Worm (Caenorhabditis elegans) whole organism, L1 larva: ENCODE results near the gene nfya-1.

Experiments
- C04F5.9 ChIP-seq: sonication (generic microtip); optimal IDR thresholded peaks from 2 replicates; lab custom pipeline; 2016; ENCODE audit warnings: missing genetic modification characterization, missing compliant biosample characterization
- Y116A8C.19 ChIP-seq: sonication (generic microtip); optimal IDR thresholded peaks from 2 replicates; lab custom pipeline; 2016; ENCODE audit warnings: missing compliant biosample characterization, missing genetic modification characterization, borderline replicate concordance
- alr-1 ChIP-seq: fragments of 200-800 bp; sonication (Bioruptor generic); optimal IDR thresholded peaks from 2 replicates; lab custom pipeline; 2018; ENCODE audit warnings: borderline replicate concordance, mild to moderate bottlenecking, missing genetic modification characterization, missing compliant biosample characterization
- blmp-1 ChIP-seq: fragments of 150-350 bp; optimal IDR thresholded peaks from 2 replicates; lab custom pipeline; 2014; ENCODE audit warnings: missing biosample characterization, missing genetic modification characterization
- ceh-82 ChIP-seq, 3 experiments: fragments of 150-350 bp in 1 of 3; sonication (generic microtip) in 2 of 3; optimal IDR thresholded peaks; 2 replicates each; lab custom pipeline; 2014 to 2017; ENCODE audit warnings: missing biosample characterization in 3 of 3, missing genetic modification characterization in 3 of 3
- ces-1 ChIP-seq: fragments of 150-350 bp; optimal IDR thresholded peaks from 2 replicates; lab custom pipeline; 2014; ENCODE audit warnings: missing biosample characterization, missing genetic modification reagents, missing genetic modification characterization
- efl-3 ChIP-seq: fragments of 200-800 bp; sonication (Bioruptor generic); optimal IDR thresholded peaks from 2 replicates; lab custom pipeline; 2018; ENCODE audit warnings: mild to moderate bottlenecking, missing genetic modification characterization, missing compliant biosample characterization
- elt-3 ChIP-seq, 6 experiments: fragments of 150-350 bp in 1 of 6; sonication (generic microtip); optimal IDR thresholded peaks; 2 replicates each; lab custom pipeline; 2017 to 2018; ENCODE audit warnings: missing biosample characterization in 6 of 6, missing genetic modification characterization in 6 of 6, inconsistent platforms in 1 of 6
- fkh-4 ChIP-seq: sonication (generic microtip); optimal IDR thresholded peaks from 2 replicates; lab custom pipeline; 2016; ENCODE audit warnings: missing compliant biosample characterization, missing genetic modification characterization, borderline replicate concordance
- fkh-8 ChIP-seq: sonication (generic microtip); optimal IDR thresholded peaks from 2 replicates; lab custom pipeline; 2016; ENCODE audit warnings: mild to moderate bottlenecking, missing genetic modification characterization, missing compliant biosample characterization
- grh-1 ChIP-seq: fragments of 200-800 bp; sonication (Bioruptor generic); IDR thresholded peaks from 2 replicates; pipeline ENCODE4 v1.3.6; 2022; ENCODE audit warnings: missing genetic modification reagents, missing genetic modification characterization, missing compliant biosample characterization
- hlh-17 ChIP-seq: fragments of 200-800 bp; sonication (Bioruptor generic); optimal IDR thresholded peaks from 2 replicates; lab custom pipeline; 2018; ENCODE audit warnings: missing genetic modification characterization, mild to moderate bottlenecking, missing compliant biosample characterization, moderate library complexity, borderline replicate concordance
- hlh-4 ChIP-seq: sonication (generic microtip); optimal IDR thresholded peaks from 2 replicates; lab custom pipeline; 2016; ENCODE audit warnings: mild to moderate bottlenecking, missing genetic modification characterization, missing compliant biosample characterization
- irx-1 ChIP-seq: sonication (generic microtip); optimal IDR thresholded peaks from 2 replicates; lab custom pipeline; 2016; ENCODE audit warnings: missing genetic modification characterization, missing compliant biosample characterization
- jun-1 ChIP-seq: fragments of 150-350 bp; optimal IDR thresholded peaks from 2 replicates; lab custom pipeline; 2014; ENCODE audit warnings: missing biosample characterization, missing genetic modification reagents, missing genetic modification characterization
- lin-13 ChIP-seq: fragments of 150-350 bp; optimal IDR thresholded peaks from 2 replicates; lab custom pipeline; 2014; ENCODE audit warnings: missing biosample characterization, missing genetic modification reagents, missing genetic modification characterization
- lin-14 ChIP-seq: fragments of 200-800 bp; sonication (Bioruptor generic); optimal IDR thresholded peaks from 2 replicates; lab custom pipeline; 2018; ENCODE audit warnings: mild to moderate bottlenecking, missing genetic modification characterization, moderate library complexity, missing compliant biosample characterization
- lin-35 ChIP-seq, 2 experiments: fragments of 150-350 bp; optimal IDR thresholded peaks; 2 replicates each; lab custom pipeline; 2014; ENCODE audit warnings: missing biosample characterization in 2 of 2, missing genetic modification characterization in 2 of 2, missing genetic modification reagents in 2 of 2
- lin-39 ChIP-seq: fragments of 150-350 bp; optimal IDR thresholded peaks from 2 replicates; lab custom pipeline; 2014; ENCODE audit warnings: missing biosample characterization, missing genetic modification reagents, missing genetic modification characterization
- lir-3 ChIP-seq: sonication (generic microtip); optimal IDR thresholded peaks from 2 replicates; lab custom pipeline; 2016; ENCODE audit warnings: mild to moderate bottlenecking, missing genetic modification characterization, moderate library complexity, missing compliant biosample characterization; ENCODE audit not compliant: poor library complexity
- lsy-2 ChIP-seq, 2 experiments: fragments of 150-350 bp; optimal IDR thresholded peaks; 2 replicates each; lab custom pipeline; 2014; ENCODE audit warnings: missing biosample characterization in 2 of 2, missing genetic modification characterization in 2 of 2
- mab-9 ChIP-seq: fragments of 200-800 bp; sonication (Bioruptor generic); IDR thresholded peaks from 2 replicates; pipeline ENCODE4 v1.3.6; 2022; ENCODE audit warnings: missing genetic modification reagents, missing genetic modification characterization, missing compliant biosample characterization
- mdl-1 ChIP-seq, 2 experiments: fragments of 150-350 bp; optimal IDR thresholded peaks; 2 replicates each; lab custom pipeline; 2014 to 2017; ENCODE audit warnings: missing biosample characterization in 2 of 2, missing genetic modification characterization in 2 of 2, inconsistent platforms in 1 of 2
- mef-2 ChIP-seq: fragments of 150-350 bp; optimal IDR thresholded peaks from 2 replicates; lab custom pipeline; 2014; ENCODE audit warnings: missing biosample characterization, missing genetic modification characterization
- nhr-19 ChIP-seq: fragments of 200-800 bp; sonication (Bioruptor generic); conservative IDR thresholded peaks from 2 replicates; pipeline ENCODE4 v1.3.6; 2022; ENCODE audit warnings: missing genetic modification characterization, missing compliant biosample characterization
- nhr-20 ChIP-seq: sonication (generic microtip); optimal IDR thresholded peaks from 2 replicates; lab custom pipeline; 2016; ENCODE audit warnings: mild to moderate bottlenecking, missing genetic modification characterization, missing compliant biosample characterization
- nhr-237 ChIP-seq: fragments of 150-350 bp; optimal IDR thresholded peaks from 2 replicates; lab custom pipeline; 2014; ENCODE audit warnings: missing biosample characterization, missing genetic modification characterization
- nhr-28 ChIP-seq: fragments of 150-350 bp; optimal IDR thresholded peaks from 2 replicates; lab custom pipeline; 2014; ENCODE audit warnings: missing biosample characterization, missing genetic modification characterization
- nhr-71 ChIP-seq: sonication (generic microtip); optimal IDR thresholded peaks from 2 replicates; lab custom pipeline; 2016; ENCODE audit warnings: mild to moderate bottlenecking, missing genetic modification characterization, moderate library complexity, missing compliant biosample characterization
- nhr-77 ChIP-seq: fragments of 150-350 bp; optimal IDR thresholded peaks from 2 replicates; lab custom pipeline; 2014; ENCODE audit warnings: missing biosample characterization, missing genetic modification characterization
- nhr-85 ChIP-seq: sonication (generic microtip); peaks from one replicate; lab custom pipeline; 2016; ENCODE audit warnings: missing genetic modification characterization, inconsistent platforms, missing compliant biosample characterization
- rnt-1 ChIP-seq: sonication (generic microtip); optimal IDR thresholded peaks from 2 replicates; lab custom pipeline; 2016; ENCODE audit warnings: mild to moderate bottlenecking, missing genetic modification characterization, moderate library complexity, missing compliant biosample characterization
- snu-23 ChIP-seq: sonication (generic microtip); optimal IDR thresholded peaks from 2 replicates; lab custom pipeline; 2016; ENCODE audit warnings: missing genetic modification characterization, missing compliant biosample characterization
- sox-4 ChIP-seq: sonication (generic microtip); optimal IDR thresholded peaks from 2 replicates; lab custom pipeline; 2016; ENCODE audit warnings: missing genetic modification characterization, missing compliant biosample characterization
- sup-37 ChIP-seq: fragments of 200-800 bp; sonication (Bioruptor generic); optimal IDR thresholded peaks from 2 replicates; lab custom pipeline; 2018; ENCODE audit warnings: mild to moderate bottlenecking, missing genetic modification characterization, missing compliant biosample characterization
- tbx-2 ChIP-seq: sonication (generic microtip); optimal IDR thresholded peaks from 2 replicates; lab custom pipeline; 2016; ENCODE audit warnings: missing genetic modification characterization, missing compliant biosample characterization
- unc-30 ChIP-seq: sonication (generic microtip); optimal IDR thresholded peaks from 2 replicates; lab custom pipeline; 2017; ENCODE audit warnings: missing biosample characterization, missing genetic modification characterization
- unc-98 ChIP-seq: fragments of 200-800 bp; sonication (Bioruptor generic); IDR thresholded peaks from 2 replicates; pipeline ENCODE4 v1.3.6; 2022; ENCODE audit warnings: missing genetic modification characterization, missing compliant biosample characterization
- zip-4 ChIP-seq: fragments of 200-800 bp; sonication (Bioruptor generic); optimal IDR thresholded peaks from 2 replicates; lab custom pipeline; 2018; ENCODE audit warnings: mild to moderate bottlenecking, missing genetic modification characterization, moderate library complexity, missing compliant biosample characterization
- ztf-4 ChIP-seq: fragments of 150-350 bp; optimal IDR thresholded peaks from 2 replicates; lab custom pipeline; 2014; ENCODE audit warnings: missing biosample characterization, missing genetic modification characterization

nfya-1 gene

DNA sequence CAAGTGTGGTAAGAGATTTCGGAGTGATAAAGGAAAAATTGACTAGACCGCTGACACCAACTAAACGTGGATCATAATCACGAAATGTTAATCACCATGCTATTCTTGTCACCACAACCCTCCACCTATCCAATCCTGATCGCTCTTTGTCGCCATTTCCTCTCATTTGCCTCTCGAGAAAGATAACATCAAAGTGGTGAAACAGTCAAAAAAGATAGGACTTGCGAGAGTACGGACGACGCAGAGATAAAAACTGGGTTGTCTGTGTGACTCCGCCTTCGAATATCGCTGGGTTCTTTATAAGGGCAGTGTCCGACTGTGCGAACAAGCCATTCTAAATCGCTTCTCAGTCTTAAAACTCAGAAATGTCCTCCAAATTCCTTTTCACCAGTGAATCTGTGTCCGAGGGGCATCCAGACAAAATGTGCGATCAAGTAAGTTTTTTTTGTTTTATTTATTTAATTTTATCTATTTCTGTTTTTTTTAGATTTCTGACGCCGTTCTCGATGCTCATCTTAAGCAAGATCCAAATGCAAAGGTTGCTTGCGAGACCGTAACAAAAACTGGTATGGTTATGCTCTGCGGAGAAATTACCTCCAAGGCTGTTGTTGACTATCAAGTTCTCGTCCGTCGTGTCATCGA lies 19.1 kb upstream of the nfya-1 start, which contains the start of gene sams-1 (continued):
- no peak for TF ChIP-seq unc-98 (GFP tag; lab: Robert Waterston, UW)
- peak; percentile 68 for TF ChIP-seq blmp-1
- TF ChIP-seq lin-35 (GFP tag; optimal IDR thresholded peaks at IDR 0.05; lab: Kevin White, UChicago), result peak in 1 of 2 experiments; percentile 39
- TF ChIP-seq snu-23, result peak; percentile 39

DNA sequence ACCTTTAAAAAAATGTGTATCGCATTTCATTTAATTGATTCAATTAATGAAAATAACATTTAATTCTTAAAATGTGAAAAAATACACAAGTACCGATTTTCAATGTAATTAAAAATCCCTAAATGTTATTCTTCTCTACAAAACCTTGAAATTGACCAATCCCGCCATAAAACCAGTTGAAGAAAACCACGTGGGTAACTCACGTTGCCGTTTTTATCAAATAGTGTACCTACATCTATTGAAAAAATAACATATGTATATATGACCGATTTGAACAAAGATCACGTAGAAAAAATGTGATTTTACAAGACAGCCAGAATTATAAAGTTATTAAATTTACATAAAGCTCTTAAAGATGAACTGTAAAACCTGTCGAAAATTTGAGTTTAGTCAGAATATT lies 18.5 kb upstream of the nfya-1 start:
- TF ChIP-seq irx-1 (tag; lab: Kevin White, UChicago), result no peak
- TF ChIP-seq mdl-1 (tag; optimal IDR thresholded peaks at IDR 0.05; lab: Kevin White, UChicago), result peak in 1 of 2 experiments; percentile 1
- no peak for TF ChIP-seq lin-13 (GFP tag; lab: Kevin White, UChicago)
- TF ChIP-seq hlh-17 (GFP tag; lab: Kevin White, UChicago), result no peak
- TF ChIP-seq efl-3 (GFP tag; lab: Kevin White, UChicago), result no peak
- TF ChIP-seq snu-23, result peak; percentile 13
- no peak for TF ChIP-seq ces-1 (GFP tag; lab: Kevin White, UChicago)
- peak; percentile 65; the same call in 1 of the 2 replicates for TF ChIP-seq grh-1 (GFP tag; lab: Robert Waterston, UW)
- TF ChIP-seq nhr-28, result no peak
- peak; percentile 53 for TF ChIP-seq lin-14 (GFP tag; lab: Kevin White, UChicago)
- TF ChIP-seq rnt-1, result no peak
- peak; percentile 13 for TF ChIP-seq nhr-71 (tag; lab: Kevin White, UChicago)
- peak; percentile 84 for TF ChIP-seq nhr-85 (tag; lab: Kevin White, UChicago)
- peak; percentile 10 for TF ChIP-seq nhr-19
- no peak for TF ChIP-seq ceh-82 (tag; optimal IDR thresholded peaks at IDR 0.05; lab: Kevin White, UChicago)
- TF ChIP-seq unc-30 (tag; lab: Kevin White, UChicago), result no peak
- TF ChIP-seq sox-4 (tag; lab: Kevin White, UChicago), result no peak
- no peak for TF ChIP-seq lin-39 (tag; lab: Kevin White, UChicago)
- TF ChIP-seq alr-1 (tag; lab: Kevin White, UChicago), result no peak
- peak; percentile 64 for TF ChIP-seq nhr-20 (tag; lab: Kevin White, UChicago)
- TF ChIP-seq tbx-2, result peak; percentile 24
- no peak for TF ChIP-seq jun-1 (tag; lab: Kevin White, UChicago)
- no peak for TF ChIP-seq hlh-4 (tag; lab: Kevin White, UChicago)
- TF ChIP-seq nhr-237 (tag; lab: Kevin White, UChicago), result no peak
- no peak for TF ChIP-seq C04F5.9
- TF ChIP-seq ztf-4 (tag; lab: Kevin White, UChicago), result no peak
- no peak for TF ChIP-seq zip-4 (GFP tag; lab: Kevin White, UChicago)
- no peak for TF ChIP-seq fkh-8 (tag; lab: Kevin White, UChicago)
- TF ChIP-seq Y116A8C.19 (tag; lab: Kevin White, UChicago), result no peak
- TF ChIP-seq lir-3 (tag; lab: Kevin White, UChicago), result no peak
- peak in 2 of 6 experiments; percentile 22 to 81 for TF ChIP-seq elt-3 (tag; optimal IDR thresholded peaks at IDR 0.05; lab: Kevin White, UChicago)
- no peak for TF ChIP-seq mef-2 (tag; lab: Kevin White, UChicago)
- TF ChIP-seq mab-9 (GFP tag; lab: Robert Waterston, UW), result no peak
- no peak for TF ChIP-seq nhr-77 (tag; lab: Kevin White, UChicago)
- TF ChIP-seq lsy-2 (tag; optimal IDR thresholded peaks at IDR 0.05; lab: Kevin White, UChicago), result no peak
- TF ChIP-seq fkh-4 (tag; lab: Kevin White, UChicago), result no peak
- TF ChIP-seq sup-37 (GFP tag; lab: Kevin White, UChicago), result no peak
- peak in 1 of 2 experiments; percentile 40 for TF ChIP-seq lin-35 (GFP tag; optimal IDR thresholded peaks at IDR 0.05; lab: Kevin White, UChicago)
